Worm (Caenorhabditis elegans): Measurements from ENCODE around the gene col-81.
A peak's percentile ranks its signal among the peaks of the same experiment; 100 is the strongest.

Gene col-81

ce11 chrII:11027777-11028176 lies 14.2 kb upstream of the col-81 start:
- no peak for TF ChIP-seq chd-7 (tag; optimal IDR thresholded peaks at IDR 0.05)
- no peak for TF ChIP-seq ceh-40 (GFP tag; IDR thresholded peaks at IDR 0.05)
- TF ChIP-seq dpff-1 (tag; optimal IDR thresholded peaks at IDR 0.05), result no peak
- TF ChIP-seq ztf-26 (tag; optimal IDR thresholded peaks at IDR 0.05), result no peak
- no peak for TF ChIP-seq Y53G8AR.9 (GFP tag; conservative IDR thresholded peaks at IDR 0.05)
- no peak for TF ChIP-seq hsf-1 (GFP tag; IDR thresholded peaks at IDR 0.05)
- no peak for TF ChIP-seq sea-2 (GFP tag; IDR thresholded peaks at IDR 0.05)
- no peak for TF ChIP-seq him-1 (tag; optimal IDR thresholded peaks at IDR 0.05)
- no peak for TF ChIP-seq fkh-3 (tag; optimal IDR thresholded peaks at IDR 0.05)
- TF ChIP-seq ceh-91 (GFP tag; IDR thresholded peaks at IDR 0.05), result no peak
- TF ChIP-seq sdz-38 (tag; optimal IDR thresholded peaks at IDR 0.05), result no peak
- TF ChIP-seq lsl-1 (GFP tag; optimal IDR thresholded peaks at IDR 0.05), result no peak
- no peak for TF ChIP-seq C17E4.6 (GFP tag; IDR thresholded peaks at IDR 0.05)
- TF ChIP-seq mxl-1 (tag; optimal IDR thresholded peaks at IDR 0.05), result no peak
- TF ChIP-seq hmg-20 (GFP tag; IDR thresholded peaks at IDR 0.05), result no peak
- no peak for TF ChIP-seq bed-2 (GFP tag; IDR thresholded peaks at IDR 0.05)
- no peak for TF ChIP-seq madf-3 (GFP tag; IDR thresholded peaks at IDR 0.05)
- no peak for TF ChIP-seq hlh-26 (GFP tag; conservative IDR thresholded peaks at IDR 0.05)
- no peak for TF ChIP-seq hrde-1 (tag; optimal IDR thresholded peaks at IDR 0.05; ENCODE audit: borderline replicate concordance)

ce11 chrII:11025566-11025965 lies 12.0 kb upstream of the col-81 start, which contains the start of gene F33A8.7:
Gene F33A8.7 (minus strand): TSS chrII:11025666.
- TF ChIP-seq pbrm-1 (GFP tag; IDR thresholded peaks at IDR 0.05) (no peak), hrde-1 (tag; optimal IDR thresholded peaks at IDR 0.05; ENCODE audit: borderline replicate concordance) (no peak), atf-7 (tag; optimal IDR thresholded peaks at IDR 0.05) (no peak), die-1 (tag; optimal IDR thresholded peaks at IDR 0.05) (no peak), fkh-3 (tag; optimal IDR thresholded peaks at IDR 0.05) (no peak), ztf-25 (GFP tag; IDR thresholded peaks at IDR 0.05) (no peak), Y79H2A.3 (GFP tag; conservative IDR thresholded peaks at IDR 0.05) (no peak), sea-2 (GFP tag; IDR thresholded peaks at IDR 0.05) (no peak), F57C9.4 (tag; optimal IDR thresholded peaks at IDR 0.05) (no peak), F33H1.4 (GFP tag; IDR thresholded peaks at IDR 0.05) (no peak), tlf-1 (GFP tag; optimal IDR thresholded peaks at IDR 0.05) (no peak), mel-28 (tag; optimal IDR thresholded peaks at IDR 0.05; ENCODE audit: borderline replicate concordance) (no peak), C06A6.2 (GFP tag; conservative IDR thresholded peaks at IDR 0.05) (no peak), ztf-22 (GFP tag; optimal IDR thresholded peaks at IDR 0.05) (no peak)

DNA sequence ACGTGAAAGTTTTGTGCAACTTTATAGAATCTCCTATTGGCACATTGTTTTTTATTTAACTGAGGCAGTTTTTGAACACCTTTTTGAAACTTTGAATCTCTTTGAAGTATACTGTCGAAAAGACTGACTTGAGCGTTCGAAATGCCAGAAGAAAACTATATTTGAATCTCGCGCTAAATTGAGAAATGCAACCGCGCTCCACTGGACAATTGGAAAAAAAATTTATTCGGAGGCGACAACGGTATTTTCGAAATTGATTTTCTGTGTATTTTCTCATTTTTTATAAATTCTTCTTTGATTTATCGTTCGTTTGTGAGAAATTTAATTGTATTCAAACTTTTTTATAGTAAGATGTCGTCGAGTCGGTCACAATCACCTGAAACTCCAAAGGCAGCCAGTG lies 8.5 kb upstream of the col-81 start, which contains the start of gene let-858:
let-858 (plus strand) TSS at position 348 of the 400 bp plus-strand sequence.
- TF ChIP-seq lin-54 (GFP tag; optimal IDR thresholded peaks at IDR 0.05) (peak; percentile 93), C06A6.2 (GFP tag; conservative IDR thresholded peaks at IDR 0.05) (no peak), nfya-1 (tag; optimal IDR thresholded peaks at IDR 0.05; ENCODE audit: borderline replicate concordance, insufficient read depth) (no peak), efl-1 (GFP tag; optimal IDR thresholded peaks at IDR 0.05) (peak; percentile 81), dpl-1 (GFP tag; optimal IDR thresholded peaks at IDR 0.05) (peak; percentile 68), lin-35 (GFP tag; optimal IDR thresholded peaks at IDR 0.05) (peak in 2 of 3 experiments; percentile 20 to 87), mcd-1 (GFP tag; IDR thresholded peaks at IDR 0.05) (peak; percentile 94)

DNA sequence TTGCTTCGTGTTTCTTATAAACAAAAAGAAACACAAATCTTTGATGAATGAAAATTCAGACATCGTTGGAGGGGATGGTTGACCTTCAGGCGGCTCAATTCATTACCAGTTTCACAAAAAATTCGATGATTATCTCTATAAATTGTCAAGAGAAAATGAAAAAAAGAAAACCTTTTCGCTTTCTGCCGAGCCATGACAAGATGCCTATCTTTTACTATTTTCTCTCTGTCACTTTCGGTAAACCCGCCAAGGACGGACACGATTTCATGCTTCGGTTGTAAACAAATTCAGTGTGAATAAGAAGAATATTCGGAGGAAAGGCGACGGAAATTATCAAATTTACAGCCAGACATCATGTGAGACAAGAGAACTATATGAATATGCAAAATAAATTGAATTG lies 7.1 kb upstream of the col-81 start:
- TF ChIP-seq rpc-1 (optimal IDR thresholded peaks at IDR 0.05) (no peak), rpc-1 (tag; optimal IDR thresholded peaks at IDR 0.05) (no peak), Y53F4B.3 (GFP tag; IDR thresholded peaks at IDR 0.05) (no peak)
